Fruit fly (Drosophila melanogaster): ENCODE measurements around the gene rdx.

Gene rdx

dm6 chr3R:14061988-14062868 is 30.4 kb upstream of the rdx start (continued):
- peak; percentile 10 for TF ChIP-seq BtbVII (GFP tag; optimal IDR thresholded peaks at IDR 0.05)
- no peak for TF ChIP-seq CG10267 (tag; optimal IDR thresholded peaks at IDR 0.05)
- TF ChIP-seq tin (GFP tag; optimal IDR thresholded peaks at IDR 0.05): peak; percentile 39
- TF ChIP-seq cas (GFP tag; IDR thresholded peaks at IDR 0.05): no peak
- peak; percentile 8 for TF ChIP-seq CG15514 (GFP tag; optimal IDR thresholded peaks at IDR 0.05)
- TF ChIP-seq CG11695 (GFP tag; IDR thresholded peaks at IDR 0.05): 0 out of 3 replicates have a peak, but pooled peaks have one; percentile 31
- TF ChIP-seq CG12299 (tag; optimal IDR thresholded peaks at IDR 0.05): no peak

dm6 chr3R:14061049-14061987 is 29.5 kb upstream of the rdx start:
- no peak for TF ChIP-seq dmrt11E (tag; optimal IDR thresholded peaks at IDR 0.05)
- TF ChIP-seq CG9437 (GFP tag; optimal IDR thresholded peaks at IDR 0.05): no peak
- TF ChIP-seq CG17359 (tag; optimal IDR thresholded peaks at IDR 0.05): peak; percentile 17
- TF ChIP-seq Drgx (GFP tag; IDR thresholded peaks at IDR 0.05): peak; percentile 87
- TF ChIP-seq HmgZ (tag; optimal IDR thresholded peaks at IDR 0.05): no peak
- TF ChIP-seq sr (GFP tag; IDR thresholded peaks at IDR 0.05): no peak
- TF ChIP-seq Nf-YA (GFP tag; IDR thresholded peaks at IDR 0.05): no peak
- peak; percentile 100 for TF ChIP-seq nom (GFP tag; optimal IDR thresholded peaks at IDR 0.05)
- TF ChIP-seq chinmo (GFP tag; IDR thresholded peaks at IDR 0.05; ENCODE audit: partially characterized antibody): no peak
- no peak for TF ChIP-seq unc-4 (GFP tag; IDR thresholded peaks at IDR 0.05; ENCODE audit: partially characterized antibody)
- peak; percentile 68 for TF ChIP-seq ftz-f1 (GFP tag; optimal IDR thresholded peaks at IDR 0.05)
- no peak for TF ChIP-seq ash1 (GFP tag; optimal IDR thresholded peaks at IDR 0.05)
- TF ChIP-seq fd96Cb (tag; optimal IDR thresholded peaks at IDR 0.05): no peak
- no peak for TF ChIP-seq oc (tag; optimal IDR thresholded peaks at IDR 0.05)
- no peak for TF ChIP-seq unpg (GFP tag; optimal IDR thresholded peaks at IDR 0.05)
- TF ChIP-seq CTCF (GFP tag; optimal IDR thresholded peaks at IDR 0.05): no peak
- TF ChIP-seq CG6175 (GFP tag; IDR thresholded peaks at IDR 0.05): no peak
- no peak for TF ChIP-seq Nf-YB (GFP tag; optimal IDR thresholded peaks at IDR 0.05)
- TF ChIP-seq Dp (GFP tag; optimal IDR thresholded peaks at IDR 0.05): no peak
- no peak for TF ChIP-seq onecut (GFP tag; IDR thresholded peaks at IDR 0.05)
- no peak for TF ChIP-seq vvl (GFP tag; IDR thresholded peaks at IDR 0.05)
- TF ChIP-seq CG2202 (tag; optimal IDR thresholded peaks at IDR 0.05): no peak
- TF ChIP-seq az2 (GFP tag; optimal IDR thresholded peaks at IDR 0.05): no peak
- TF ChIP-seq da (GFP tag; optimal IDR thresholded peaks at IDR 0.05): no peak
- TF ChIP-seq Kr (GFP tag; optimal IDR thresholded peaks at IDR 0.05): no peak
- no peak for TF ChIP-seq Atf6 (GFP tag; IDR thresholded peaks at IDR 0.05)
- no peak for TF ChIP-seq Dref (GFP tag; IDR thresholded peaks at IDR 0.05)
- 0 out of 3 replicates have a peak, but pooled peaks have one; percentile 17 for TF ChIP-seq ken (GFP tag; IDR thresholded peaks at IDR 0.05)
- peak; percentile 83 for TF ChIP-seq CG13894 (tag; optimal IDR thresholded peaks at IDR 0.05)
- no peak for TF ChIP-seq Xbp1 (GFP tag; optimal IDR thresholded peaks at IDR 0.05)
- TF ChIP-seq lbe (GFP tag; optimal IDR thresholded peaks at IDR 0.05): peak; percentile 77
- TF ChIP-seq amos (GFP tag; IDR thresholded peaks at IDR 0.05; ENCODE audit: partially characterized antibody): no peak
- TF ChIP-seq jing (GFP tag; optimal IDR thresholded peaks at IDR 0.05): no peak
- peak in 1 of 2 experiments; percentile 49 for TF ChIP-seq Hr78 (GFP tag; optimal IDR thresholded peaks at IDR 0.05)
- no peak for TF ChIP-seq pum (GFP tag; optimal IDR thresholded peaks at IDR 0.05)
- no peak for TF ChIP-seq CG12155 (GFP tag; optimal IDR thresholded peaks at IDR 0.05)
- TF ChIP-seq CG4617 (GFP tag; optimal IDR thresholded peaks at IDR 0.05; ENCODE audit: borderline replicate concordance): no peak
- TF ChIP-seq ato (GFP tag; IDR thresholded peaks at IDR 0.05; ENCODE audit: partially characterized antibody): 0 out of 2 replicates have a peak, but pooled peaks have one; percentile 11

Data from whole organism, embryonic.